Fruit fly (Drosophila melanogaster) whole organism, embryonic: ENCODE results near the gene Cortactin.

Experiments
- Antp ChIP-seq: fragments of 200-800 bp; sonication (Bioruptor generic); optimal IDR thresholded peaks from 3 replicates; lab custom pipeline; 2016; ENCODE audit warnings: missing biosample characterization, missing genetic modification characterization
- Awh ChIP-seq: fragments of 200-800 bp; sonication (Bioruptor generic); IDR thresholded peaks from 2 replicates; pipeline ENCODE4, ENCODE4 v1.3.6; 2022; ENCODE audit warnings: missing biosample characterization, missing genetic modification characterization
- B-H1 ChIP-seq: fragments of 200-800 bp; sonication (Bioruptor generic); IDR thresholded peaks from 3 replicates; pipeline ENCODE4 v1.3.6; 2022; ENCODE audit warnings: missing biosample characterization, missing genetic modification characterization
- Bgb ChIP-seq: fragments of 200-800 bp; sonication (Bioruptor generic); IDR thresholded peaks from 2 replicates; pipeline ENCODE4 v1.3.6; 2022; ENCODE audit warnings: missing biosample characterization, missing genetic modification characterization; ENCODE audit not compliant: partially characterized antibody
- Bteb2 ChIP-seq: fragments of 200-800 bp; sonication (Bioruptor generic); optimal IDR thresholded peaks from 2 replicates; lab custom pipeline; 2016; ENCODE audit warnings: missing biosample characterization, missing genetic modification characterization
- CG10431 ChIP-seq: fragments of 200-800 bp; sonication (Bioruptor generic); optimal IDR thresholded peaks from 3 replicates; lab custom pipeline; 2018; ENCODE audit warnings: missing biosample characterization, mild to moderate bottlenecking, missing genetic modification characterization
- CG12236 ChIP-seq: fragments of 200-800 bp; sonication (Bioruptor generic); optimal IDR thresholded peaks from 2 replicates; lab custom pipeline; 2016; ENCODE audit warnings: missing biosample characterization, missing genetic modification characterization
- CG13624 ChIP-seq: fragments of 200-800 bp; sonication (Bioruptor generic); optimal IDR thresholded peaks from 2 replicates; lab custom pipeline; 2016; ENCODE audit warnings: missing biosample characterization, missing genetic modification characterization
- CG16863 ChIP-seq: fragments of 200-800 bp; sonication (Bioruptor generic); optimal IDR thresholded peaks from 3 replicates; lab custom pipeline; 2016; ENCODE audit warnings: missing biosample characterization, missing genetic modification characterization
- CG17186 ChIP-seq: fragments of 200-800 bp; sonication (Bioruptor generic); optimal IDR thresholded peaks from 3 replicates; lab custom pipeline; 2017; ENCODE audit warnings: missing biosample characterization, missing genetic modification reagents, missing genetic modification characterization
- CG17359 ChIP-seq: fragments of 200-800 bp; sonication (Bioruptor generic); optimal IDR thresholded peaks from 3 replicates; lab custom pipeline; 2018; ENCODE audit warnings: missing biosample characterization, mild to moderate bottlenecking, missing genetic modification characterization, moderate library complexity
- CG17568 ChIP-seq: fragments of 200-800 bp; sonication (Bioruptor generic); optimal IDR thresholded peaks from 2 replicates; lab custom pipeline; 2018; ENCODE audit warnings: missing biosample characterization, mild to moderate bottlenecking, missing genetic modification characterization, moderate library complexity
- CG17912 ChIP-seq: fragments of 200-800 bp; sonication (Bioruptor generic); optimal IDR thresholded peaks from 2 replicates; lab custom pipeline; 2018; ENCODE audit warnings: missing biosample characterization, mild to moderate bottlenecking, missing genetic modification characterization
- CG18599 ChIP-seq: fragments of 200-800 bp; sonication (Bioruptor generic); optimal IDR thresholded peaks from 3 replicates; lab custom pipeline; 2017; ENCODE audit warnings: missing biosample characterization, missing genetic modification characterization, mild to moderate bottlenecking, moderate library complexity, missing genetic modification reagents
- CG31388 ChIP-seq: fragments of 200-800 bp; sonication (Bioruptor generic); optimal IDR thresholded peaks from 2 replicates; lab custom pipeline; 2016; ENCODE audit warnings: missing biosample characterization, missing genetic modification characterization
- CG3163 ChIP-seq: fragments of 200-800 bp; sonication (Bioruptor generic); optimal IDR thresholded peaks from 3 replicates; lab custom pipeline; 2016; ENCODE audit warnings: missing biosample characterization, missing genetic modification characterization
- CG32532 ChIP-seq: fragments of 200-800 bp; sonication (Bioruptor generic); IDR thresholded peaks from 2 replicates; pipeline ENCODE4 v1.3.6; 2022; ENCODE audit warnings: missing biosample characterization, missing genetic modification characterization
- CG32767 ChIP-seq: fragments of 200-800 bp; sonication (Bioruptor generic); IDR thresholded peaks from 2 replicates; pipeline ENCODE4 v1.3.6; 2022; ENCODE audit warnings: missing biosample characterization, missing genetic modification characterization
- CG5245 ChIP-seq: fragments of 200-800 bp; sonication (Bioruptor generic); optimal IDR thresholded peaks from 3 replicates; lab custom pipeline; 2016; ENCODE audit warnings: missing biosample characterization, missing genetic modification characterization
- CG6765 ChIP-seq: fragments of 200-800 bp; sonication (Bioruptor generic); optimal IDR thresholded peaks from 3 replicates; lab custom pipeline; 2017; ENCODE audit warnings: missing biosample characterization, mild to moderate bottlenecking, missing genetic modification characterization
- CG7839 ChIP-seq: fragments of 200-800 bp; sonication (Bioruptor generic); optimal IDR thresholded peaks from 3 replicates; lab custom pipeline; 2018; ENCODE audit warnings: missing biosample characterization, mild to moderate bottlenecking, missing genetic modification characterization, moderate library complexity
- CG7987 ChIP-seq: fragments of 200-800 bp; sonication (Bioruptor generic); optimal IDR thresholded peaks from 2 replicates; lab custom pipeline; 2018; ENCODE audit warnings: missing biosample characterization, mild to moderate bottlenecking, missing genetic modification characterization, moderate library complexity
- Chrac-16 ChIP-seq: fragments of 200-800 bp; sonication (Bioruptor generic); optimal IDR thresholded peaks from 3 replicates; lab custom pipeline; 2016; ENCODE audit warnings: missing biosample characterization, missing genetic modification characterization
- Dbx ChIP-seq: fragments of 200-800 bp; sonication (Bioruptor generic); IDR thresholded peaks from 3 replicates; pipeline ENCODE4 v1.3.6; 2022; ENCODE audit warnings: missing biosample characterization, missing genetic modification characterization
- Dip3 ChIP-seq: fragments of 200-800 bp; sonication (Bioruptor generic); optimal IDR thresholded peaks from 3 replicates; lab custom pipeline; 2016; ENCODE audit warnings: missing biosample characterization, missing genetic modification characterization
- Doc2 ChIP-seq: fragments of 200-800 bp; sonication (Bioruptor generic); IDR thresholded peaks from 2 replicates; pipeline ENCODE4 v1.3.6; 2022; ENCODE audit warnings: missing biosample characterization, missing genetic modification characterization
- HHEX ChIP-seq: fragments of 200-800 bp; sonication (Bioruptor generic); optimal IDR thresholded peaks from 3 replicates; lab custom pipeline; 2017; ENCODE audit warnings: missing biosample characterization, mild to moderate bottlenecking, missing genetic modification characterization, missing genetic modification reagents
- Lhr ChIP-seq: fragments of 200-800 bp; sonication (Bioruptor generic); optimal IDR thresholded peaks from 3 replicates; lab custom pipeline; 2017; ENCODE audit warnings: mild to moderate bottlenecking, missing biosample characterization, missing genetic modification reagents, missing genetic modification characterization
- MTF-1 ChIP-seq: fragments of 200-800 bp; sonication (Bioruptor generic); optimal IDR thresholded peaks from 2 replicates; lab custom pipeline; 2018; ENCODE audit warnings: missing biosample characterization, mild to moderate bottlenecking, missing genetic modification characterization, borderline replicate concordance
- PHDP ChIP-seq: fragments of 200-800 bp; sonication (Bioruptor generic); optimal IDR thresholded peaks from 3 replicates; lab custom pipeline; 2018; ENCODE audit warnings: missing biosample characterization, mild to moderate bottlenecking, missing genetic modification characterization, moderate library complexity
- Poxn ChIP-seq: fragments of 200-800 bp; sonication (Bioruptor generic); IDR thresholded peaks from 2 replicates; pipeline ENCODE4 v1.3.6; 2022; ENCODE audit warnings: missing biosample characterization, missing genetic modification characterization
- ap ChIP-seq: fragments of 200-800 bp; sonication (Bioruptor generic); IDR thresholded peaks from 2 replicates; pipeline ENCODE4 v1.3.6; 2022; ENCODE audit warnings: missing biosample characterization, missing genetic modification characterization
- btn ChIP-seq: fragments of 200-800 bp; sonication (Bioruptor generic); optimal IDR thresholded peaks from 2 replicates; lab custom pipeline; 2016; ENCODE audit warnings: missing biosample characterization, missing genetic modification characterization
- caup ChIP-seq: fragments of 200-800 bp; sonication (Bioruptor generic); optimal IDR thresholded peaks from 3 replicates; lab custom pipeline; 2017; ENCODE audit warnings: missing biosample characterization, mild to moderate bottlenecking, missing genetic modification characterization, moderate library complexity; ENCODE audit not compliant: severe bottlenecking
- dimm ChIP-seq: fragments of 200-800 bp; sonication (Bioruptor generic); IDR thresholded peaks from 2 replicates; pipeline ENCODE4 v1.3.6; 2022; ENCODE audit warnings: missing biosample characterization, missing genetic modification characterization
- hbn ChIP-seq: fragments of 200-800 bp; sonication (Bioruptor generic); IDR thresholded peaks from 2 replicates; pipeline ENCODE4 v1.3.6; 2022; ENCODE audit warnings: missing biosample characterization, missing genetic modification characterization; ENCODE audit not compliant: partially characterized antibody
- inv ChIP-seq: fragments of 200-800 bp; sonication (Bioruptor generic); IDR thresholded peaks from 2 replicates; pipeline ENCODE4 v1.3.6; 2022; ENCODE audit warnings: missing biosample characterization, missing genetic modification characterization; ENCODE audit not compliant: partially characterized antibody
- jing ChIP-seq: fragments of 200-800 bp; sonication (Bioruptor generic); optimal IDR thresholded peaks from 2 replicates; lab custom pipeline; 2018; ENCODE audit warnings: missing biosample characterization, mild to moderate bottlenecking, missing genetic modification characterization
- ken ChIP-seq: fragments of 200-800 bp; sonication (Bioruptor generic); IDR thresholded peaks from 3 replicates; pipeline ENCODE4 v1.3.6; 2022; ENCODE audit warnings: missing biosample characterization, missing genetic modification characterization
- knrl ChIP-seq: fragments of 200-800 bp; sonication (Bioruptor generic); IDR thresholded peaks from 3 replicates; pipeline ENCODE4 v1.3.6; 2022; ENCODE audit warnings: missing biosample characterization, missing genetic modification characterization; ENCODE audit not compliant: partially characterized antibody
- nau ChIP-seq: fragments of 200-800 bp; sonication (Bioruptor generic); optimal IDR thresholded peaks from 3 replicates; lab custom pipeline; 2017; ENCODE audit warnings: missing biosample characterization, mild to moderate bottlenecking, missing genetic modification characterization, missing genetic modification reagents
- pfk ChIP-seq: fragments of 200-800 bp; sonication (Bioruptor generic); optimal IDR thresholded peaks from 2 replicates; lab custom pipeline; 2018; ENCODE audit warnings: missing biosample characterization, mild to moderate bottlenecking, missing genetic modification characterization, moderate library complexity
- prd ChIP-seq, 3 experiments: fragments of >200 bp in 2 of 3; fragments of 200-800 bp in 1 of 3; sonication (Bioruptor generic) in 1 of 3; optimal IDR thresholded peaks in 2 of 3; IDR thresholded peaks in 1 of 3; 2 replicates in 2 of 3; 3 replicates in 1 of 3; pipeline versions ENCODE4 v1.3.6 to Lab custom; 2017 to 2022; ENCODE audit warnings: missing biosample characterization in 1 of 3, missing genetic modification characterization in 1 of 3
- repo ChIP-seq: fragments of 200-800 bp; sonication (Bioruptor generic); optimal IDR thresholded peaks from 2 replicates; lab custom pipeline; 2016; ENCODE audit warnings: missing biosample characterization, missing genetic modification characterization
- scrt ChIP-seq: fragments of 200-800 bp; sonication (Bioruptor generic); optimal IDR thresholded peaks from 2 replicates; lab custom pipeline; 2018; ENCODE audit warnings: missing biosample characterization, mild to moderate bottlenecking, missing genetic modification characterization, moderate library complexity
- slbo ChIP-seq: fragments of 200-800 bp; sonication (Bioruptor generic); IDR thresholded peaks from 2 replicates; pipeline ENCODE4 v1.3.6; 2022; ENCODE audit warnings: missing biosample characterization, missing genetic modification characterization
- unpg ChIP-seq: fragments of 200-800 bp; sonication (Bioruptor generic); optimal IDR thresholded peaks from 3 replicates; lab custom pipeline; 2018; ENCODE audit warnings: missing biosample characterization, mild to moderate bottlenecking, missing genetic modification characterization, moderate library complexity
- wor ChIP-seq: fragments of 200-800 bp; sonication (Bioruptor generic); IDR thresholded peaks from 2 replicates; pipeline ENCODE4 v1.3.6; 2022; ENCODE audit warnings: missing biosample characterization, missing genetic modification characterization

Gene Cortactin

dm6 chr3R:21065010-21065695, 882 bp upstream of the Cortactin start, which contains the start of gene AnxB9 (continued):
- TF ChIP-seq CG17568 (peak; percentile 67), CG7987 (GFP tag; lab: Kevin White, UChicago) (peak; percentile 71), inv (no peak), Awh (GFP tag; lab: Robert Waterston, UW) (no peak; the same call in 1 of the 2 replicates), MTF-1 (peak; percentile 71), CG32767 (no peak), CG3163 (GFP tag; lab: Kevin White, UChicago) (peak; percentile 43), slbo (peak; percentile 43), CG16863 (GFP tag; lab: Kevin White, UChicago) (peak; percentile 20), Bgb (GFP tag; lab: Robert Waterston, UW) (peak; percentile 80), Dbx (peak; percentile 56; the same call in 2 of the 3 replicates), nau (GFP tag; lab: Kevin White, UChicago) (peak; percentile 34), PHDP (tag; lab: Kevin White, UChicago) (no peak), dimm (GFP tag; lab: Robert Waterston, UW) (no peak), scrt (GFP tag; lab: Kevin White, UChicago) (peak; percentile 63), knrl (GFP tag; lab: Robert Waterston, UW) (peak; percentile 5; the same call in 2 of the 3 replicates), Bteb2 (no peak), B-H1 (no peak), Dip3 (peak; percentile 1), ken (0 out of 3 replicates have a peak, but pooled peaks have one; percentile 52), unpg (GFP tag; lab: Kevin White, UChicago) (peak; percentile 28), CG10431 (GFP tag; lab: Kevin White, UChicago) (no peak), CG18599 (GFP tag; lab: Kevin White, UChicago) (peak; percentile 66), wor (GFP tag; lab: Robert Waterston, UW) (no peak), jing (GFP tag; lab: Kevin White, UChicago) (no peak), CG13624 (peak; percentile 78), HHEX (GFP tag; lab: Kevin White, UChicago) (peak; percentile 19), CG17359 (tag; lab: Kevin White, UChicago) (peak; percentile 40), CG17912 (GFP tag; lab: Kevin White, UChicago) (peak; percentile 42), pfk (GFP tag; lab: Kevin White, UChicago) (peak; percentile 17), Lhr (GFP tag; lab: Kevin White, UChicago) (no peak), prd (optimal IDR thresholded peaks at IDR 0.05; lab: Kevin White, UChicago) (no peak), prd (GFP tag; IDR thresholded peaks at IDR 0.05; lab: Robert Waterston, UW) (0 out of 3 replicates have a peak, but pooled peaks have one; percentile 11), CG31388 (no peak), CG6765 (GFP tag; lab: Kevin White, UChicago) (peak; percentile 65), CG32532 (GFP tag; lab: Robert Waterston, UW) (peak; percentile 59; the same call in 1 of the 2 replicates), Chrac-16 (no peak), repo (GFP tag; lab: Kevin White, UChicago) (peak; percentile 22), CG17186 (GFP tag; lab: Kevin White, UChicago) (no peak), btn (GFP tag; lab: Kevin White, UChicago) (no peak), Poxn (GFP tag; lab: Robert Waterston, UW) (no peak), CG12236 (GFP tag; lab: Kevin White, UChicago) (peak; percentile 7), hbn (no peak; the same call in 1 of the 2 replicates), caup (GFP tag; lab: Kevin White, UChicago) (peak; percentile 60), Doc2 (GFP tag; lab: Robert Waterston, UW) (no peak), CG5245 (GFP tag; lab: Kevin White, UChicago) (no peak), CG7839 (peak; percentile 15), Antp (GFP tag; lab: Kevin White, UChicago) (peak; percentile 21), ap (GFP tag; lab: Robert Waterston, UW) (no peak)
